Worm (Caenorhabditis elegans): ENCODE measurements around the gene Y43F8B.10.

DNA sequence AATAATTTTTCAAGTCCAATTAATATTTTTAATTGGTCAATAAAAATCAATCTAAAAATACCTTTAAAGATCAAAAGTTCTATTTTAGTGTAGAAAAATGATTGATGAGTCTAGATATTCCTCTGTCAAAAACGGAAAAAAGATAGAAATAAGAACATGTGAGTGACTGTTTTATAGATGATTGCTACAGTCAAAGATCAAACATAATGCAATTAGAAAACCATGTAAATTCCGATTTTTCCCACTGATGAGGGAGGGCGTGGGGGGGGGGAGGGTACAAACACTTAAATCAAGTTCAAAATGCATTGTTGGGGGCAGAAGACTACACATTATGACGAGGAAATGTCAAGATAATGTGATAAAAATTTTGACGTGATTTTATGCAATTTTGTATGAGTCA is 51.9 kb downstream of the Y43F8B.10 start:
- TF ChIP-seq let-607 (tag; optimal IDR thresholded peaks at IDR 0.05) (no peak), nhr-90 (tag; optimal IDR thresholded peaks at IDR 0.05) (no peak), lir-1 (GFP tag; conservative IDR thresholded peaks at IDR 0.05) (no peak), lag-1 (GFP tag; IDR thresholded peaks at IDR 0.05) (no peak), nhr-120 (GFP tag; IDR thresholded peaks at IDR 0.05) (no peak)
